Fruit fly (Drosophila melanogaster) whole organism, prepupa: Measurements from ENCODE around the gene Alr.

Experiments
- CG10669 ChIP-seq: fragments of 200-800 bp; sonication (Bioruptor generic); optimal IDR thresholded peaks from 3 replicates; lab custom pipeline; 2018; ENCODE audit warnings: missing biosample characterization, mild to moderate bottlenecking, missing genetic modification characterization, moderate library complexity
- CG9139 ChIP-seq: fragments of 200-800 bp; sonication (Bioruptor generic); optimal IDR thresholded peaks from 3 replicates; lab custom pipeline; 2017; ENCODE audit warnings: missing biosample characterization, mild to moderate bottlenecking, missing genetic modification characterization
- pdm3 ChIP-seq: fragments of 200-800 bp; sonication (Bioruptor generic); optimal IDR thresholded peaks from 3 replicates; lab custom pipeline; 2016; ENCODE audit warnings: missing biosample characterization, missing genetic modification characterization
- svp ChIP-seq: fragments of 200-800 bp; sonication (Bioruptor generic); peaks from one replicate; lab custom pipeline; 2016; ENCODE audit warnings: missing biosample characterization, missing genetic modification characterization

DNA sequence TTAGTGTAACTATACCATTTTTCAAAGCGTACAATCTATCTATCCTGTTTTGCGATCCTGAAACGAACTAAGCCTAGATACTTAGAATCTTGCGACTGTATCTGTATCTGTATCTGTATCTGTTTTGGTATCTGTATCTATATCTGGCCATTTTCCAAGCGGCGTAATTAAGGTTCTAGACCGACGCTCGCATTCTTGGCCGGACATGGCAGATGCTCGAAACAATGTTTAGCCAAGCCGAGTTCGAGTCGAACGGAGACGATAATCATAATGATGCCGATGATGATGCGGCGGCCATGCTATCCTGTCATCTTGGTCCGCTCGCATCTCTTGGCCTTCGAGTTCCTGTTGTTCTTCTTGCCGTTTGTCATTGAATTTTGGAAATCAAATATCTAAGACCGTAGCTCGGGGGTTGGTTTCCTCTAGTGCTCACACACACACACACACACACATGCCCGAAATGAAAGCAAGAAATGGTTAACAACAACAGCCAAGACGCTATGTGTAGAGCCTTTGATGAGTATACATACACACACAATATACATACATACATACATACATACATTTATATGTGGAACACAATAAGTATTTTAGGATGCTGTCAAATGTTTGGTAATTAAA, 24.0 kb downstream of the Alr start:
- TF ChIP-seq pdm3 (GFP tag; lab: Kevin White, UChicago) (no peak), svp (no peak), CG10669 (no peak), CG9139 (no peak)
